Fruit fly (Drosophila melanogaster): ENCODE data around the gene Or98b.

Or98b gene

dm6 chr3R:28377648-28378047, 25.6 kb downstream of the Or98b start (continued):
- TF ChIP-seq CG17328 (GFP tag; IDR thresholded peaks at IDR 0.05) (0 out of 2 replicates have a peak, but pooled peaks have one; percentile 18), NfI (GFP tag; optimal IDR thresholded peaks at IDR 0.05) (no peak), CG5245 (GFP tag; optimal IDR thresholded peaks at IDR 0.05) (no peak), ato (GFP tag; IDR thresholded peaks at IDR 0.05; ENCODE audit: partially characterized antibody) (no peak), CG14441 (GFP tag; IDR thresholded peaks at IDR 0.05) (0 out of 2 replicates have a peak, but pooled peaks have one; percentile 28), CG4730 (GFP tag; IDR thresholded peaks at IDR 0.05) (peak; percentile 24; the same call in 1 of the 2 replicates), CG32767 (GFP tag; IDR thresholded peaks at IDR 0.05) (no peak), ATbp (GFP tag; optimal IDR thresholded peaks at IDR 0.05) (no peak), ash1 (GFP tag; optimal IDR thresholded peaks at IDR 0.05) (no peak), CG5180 (GFP tag; optimal IDR thresholded peaks at IDR 0.05) (no peak), scrt (GFP tag; optimal IDR thresholded peaks at IDR 0.05) (no peak), klu (GFP tag; IDR thresholded peaks at IDR 0.05) (0 out of 2 replicates have a peak, but pooled peaks have one; percentile 39), run (tag; optimal IDR thresholded peaks at IDR 0.05) (no peak), CG10267 (tag; optimal IDR thresholded peaks at IDR 0.05) (no peak), Hand (GFP tag; optimal IDR thresholded peaks at IDR 0.05) (no peak), lov (optimal IDR thresholded peaks at IDR 0.05) (no peak), lov (GFP tag; IDR thresholded peaks at IDR 0.05) (no peak), HLH3B (GFP tag; IDR thresholded peaks at IDR 0.05) (0 out of 2 replicates have a peak, but pooled peaks have one; percentile 36), Ada2b (GFP tag; IDR thresholded peaks at IDR 0.05) (peak; percentile 34; the same call in 1 of the 2 replicates), CG31365 (tag; optimal IDR thresholded peaks at IDR 0.05) (no peak), cwo (GFP tag; optimal IDR thresholded peaks at IDR 0.05) (peak; percentile 20), wdn (GFP tag; IDR thresholded peaks at IDR 0.05) (no peak), ttk (GFP tag; IDR thresholded peaks at IDR 0.05) (peak; percentile 53; the same call in 1 of the 2 replicates), ftz-f1 (GFP tag; optimal IDR thresholded peaks at IDR 0.05) (no peak), fd3F (GFP tag; optimal IDR thresholded peaks at IDR 0.05) (no peak), Ravus (GFP tag; IDR thresholded peaks at IDR 0.05) (no peak), CG17359 (tag; optimal IDR thresholded peaks at IDR 0.05) (peak; percentile 3), GATAe (GFP tag; conservative IDR thresholded peaks at IDR 0.05) (no peak), al (GFP tag; IDR thresholded peaks at IDR 0.05) (0 out of 2 replicates have a peak, but pooled peaks have one; percentile 6), CG2120 (GFP tag; optimal IDR thresholded peaks at IDR 0.05) (peak; percentile 18), Hr51 (GFP tag; optimal IDR thresholded peaks at IDR 0.05) (peak in 1 of 2 experiments; percentile 11), zf30C (GFP tag; optimal IDR thresholded peaks at IDR 0.05) (no peak), CG4328 (GFP tag; optimal IDR thresholded peaks at IDR 0.05) (no peak), CG18011 (GFP tag; optimal IDR thresholded peaks at IDR 0.05) (no peak), CG7963 (GFP tag; IDR thresholded peaks at IDR 0.05; ENCODE audit: partially characterized antibody) (no peak), CG3726 (GFP tag; IDR thresholded peaks at IDR 0.05) (no peak), E2f1 (GFP tag; IDR thresholded peaks at IDR 0.05) (peak; percentile 36; the same call in 1 of the 2 replicates), CG8089 (GFP tag; optimal IDR thresholded peaks at IDR 0.05) (no peak), CG18599 (GFP tag; optimal IDR thresholded peaks at IDR 0.05) (peak; percentile 40), CG17568 (GFP tag; optimal IDR thresholded peaks at IDR 0.05) (no peak), grau (tag; optimal IDR thresholded peaks at IDR 0.05) (peak; percentile 19), Drgx (GFP tag; IDR thresholded peaks at IDR 0.05) (no peak), NFAT (GFP tag; IDR thresholded peaks at IDR 0.05) (no peak), CG1647 (GFP tag; optimal IDR thresholded peaks at IDR 0.05) (no peak), CG14014 (GFP tag; IDR thresholded peaks at IDR 0.05) (0 out of 2 replicates have a peak, but pooled peaks have one; percentile 39), CG8944 (GFP tag; optimal IDR thresholded peaks at IDR 0.05) (no peak), CG10431 (GFP tag; optimal IDR thresholded peaks at IDR 0.05) (no peak), Dref (GFP tag; IDR thresholded peaks at IDR 0.05) (no peak), bbx (GFP tag; IDR thresholded peaks at IDR 0.05; ENCODE audit: partially characterized antibody) (no peak), grn (GFP tag; optimal IDR thresholded peaks at IDR 0.05) (no peak)
